Fruit fly (Drosophila melanogaster) Kc167 (cell line): ENCODE results near the gene Trm7-32.

ENCODE experiments used
- Sin3A ChIP-seq: fragments of >200 bp; optimal IDR thresholded peaks from 2 replicates; lab custom pipeline; 2018; ENCODE audit warnings: missing external identifiers
- h ChIP-seq: fragments of >200 bp; optimal IDR thresholded peaks from 3 replicates; lab custom pipeline; 2018; ENCODE audit warnings: missing external identifiers
- psq ChIP-seq: fragments of >200 bp; optimal IDR thresholded peaks from 2 replicates; lab custom pipeline; 2017; ENCODE audit warnings: missing external identifiers

dm6 chr3R:17081359-17081935 lies 41.0 kb downstream of the Trm7-32 start:
- no peak for TF ChIP-seq psq (lab: Kevin White, UChicago)
- no peak for TF ChIP-seq h (lab: Kevin White, UChicago)
- TF ChIP-seq Sin3A (lab: Kevin White, UChicago): no peak
